Worm (Caenorhabditis elegans) whole organism, L4/young adult: ENCODE data around the gene pssy-1.

Experiments used
- dao-5 ChIP-seq: sonication (generic microtip); optimal IDR thresholded peaks from 2 replicates; lab custom pipeline; 2016; ENCODE audit warnings: missing genotype, missing genetic modification characterization, moderate library complexity, missing compliant biosample characterization
- him-1 ChIP-seq: sonication (generic microtip); optimal IDR thresholded peaks from 2 replicates; lab custom pipeline; 2016; ENCODE audit warnings: missing genotype, missing genetic modification reagents, missing genetic modification characterization, missing compliant biosample characterization

DNA sequence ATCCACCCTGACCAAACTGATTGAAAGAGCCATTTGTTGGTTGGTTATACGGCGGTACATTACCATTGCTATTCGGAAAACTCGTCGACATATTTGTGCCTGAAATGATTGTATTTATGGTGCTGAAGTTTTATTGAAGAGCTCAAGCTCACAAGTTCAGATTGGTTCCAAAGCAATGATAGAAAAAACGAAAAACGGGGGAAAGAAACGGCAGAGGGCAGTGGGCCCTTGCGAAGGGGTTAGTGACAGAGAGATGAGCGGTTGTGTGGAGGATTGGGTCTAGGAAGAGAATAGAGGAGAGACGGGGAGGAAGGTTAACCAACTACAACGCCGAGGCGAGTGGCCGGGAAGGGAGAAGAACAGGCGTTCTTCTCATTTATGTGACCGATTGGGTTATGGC lies 34.0 kb upstream of the pssy-1 start, which contains the start of gene nra-3:
- TF ChIP-seq him-1 (tag; lab: Kevin White, UChicago) (no peak), dao-5 (tag; lab: Kevin White, UChicago) (no peak)
